Fruit fly (Drosophila melanogaster): Measurements from ENCODE around the gene CG10077.

- TF ChIP-seq EcR (GFP tag; optimal IDR thresholded peaks at IDR 0.05) = no peak
- TF ChIP-seq psq (optimal IDR thresholded peaks at IDR 0.05) = no peak
- no peak for TF ChIP-seq CG8478 (optimal IDR thresholded peaks at IDR 0.05)
- TF ChIP-seq Dll (optimal IDR thresholded peaks at IDR 0.05) = no peak
- TF ChIP-seq usp (GFP tag; optimal IDR thresholded peaks at IDR 0.05) = no peak
Observed at dm6 chr3L:6972367-6972766, 16.7 kb upstream of the CG10077 start, which contains the start of gene CG10063.

Measured in whole organism.